Fruit fly (Drosophila melanogaster) whole organism, adult: ENCODE results near the gene CG12746.

Experiments
- CG11617 ChIP-seq: fragments of 200-800 bp; sonication (Bioruptor generic); optimal IDR thresholded peaks from 2 replicates; lab custom pipeline; 2017; ENCODE audit warnings: mild to moderate bottlenecking, missing biosample characterization, missing genetic modification reagents, missing genetic modification characterization
- CG12768 ChIP-seq: fragments of 200-800 bp; sonication (Bioruptor generic); optimal IDR thresholded peaks from 2 replicates; lab custom pipeline; 2017; ENCODE audit warnings: missing biosample characterization, missing genetic modification characterization, mild to moderate bottlenecking, moderate library complexity, missing genetic modification reagents
- CG14711 ChIP-seq: fragments of 200-800 bp; sonication (Bioruptor generic); optimal IDR thresholded peaks from 2 replicates; lab custom pipeline; 2018; ENCODE audit warnings: missing biosample characterization, mild to moderate bottlenecking, missing genetic modification characterization, moderate library complexity
- CG1620 ChIP-seq: fragments of 200-800 bp; sonication (Bioruptor generic); optimal IDR thresholded peaks from 2 replicates; lab custom pipeline; 2016; ENCODE audit warnings: missing biosample characterization, missing genetic modification characterization
- CG33017 ChIP-seq: fragments of 200-800 bp; sonication (Bioruptor generic); optimal IDR thresholded peaks from 2 replicates; lab custom pipeline; 2018; ENCODE audit warnings: missing biosample characterization, mild to moderate bottlenecking, missing genetic modification characterization, moderate library complexity
- CG5204 ChIP-seq: fragments of 200-800 bp; sonication (Bioruptor generic); optimal IDR thresholded peaks from 2 replicates; lab custom pipeline; 2016; ENCODE audit warnings: missing biosample characterization, missing genetic modification characterization
- CG7045 ChIP-seq: fragments of 200-800 bp; sonication (Bioruptor generic); optimal IDR thresholded peaks from 2 replicates; lab custom pipeline; 2017; ENCODE audit warnings: missing biosample characterization, mild to moderate bottlenecking, missing genetic modification characterization
- CG7101 ChIP-seq: fragments of 200-800 bp; sonication (Bioruptor generic); optimal IDR thresholded peaks from 2 replicates; lab custom pipeline; 2018; ENCODE audit warnings: missing biosample characterization, mild to moderate bottlenecking, missing genetic modification characterization, moderate library complexity
- Clk ChIP-seq: fragments of 200-800 bp; sonication (Bioruptor generic); optimal IDR thresholded peaks from 2 replicates; lab custom pipeline; 2017; ENCODE audit warnings: missing biosample characterization, missing genetic modification characterization
- Crg-1 ChIP-seq: fragments of 200-800 bp; sonication (Bioruptor generic); optimal IDR thresholded peaks from 2 replicates; lab custom pipeline; 2016; ENCODE audit warnings: missing biosample characterization, missing genetic modification characterization
- Hr96 ChIP-seq: fragments of 200-800 bp; sonication (Bioruptor generic); optimal IDR thresholded peaks from 2 replicates; lab custom pipeline; 2016; ENCODE audit warnings: missing biosample characterization, missing genetic modification characterization
- Mnt ChIP-seq: fragments of 200-800 bp; sonication (Bioruptor generic); optimal IDR thresholded peaks from 2 replicates; lab custom pipeline; 2016; ENCODE audit warnings: missing biosample characterization, mild to moderate bottlenecking, missing genetic modification characterization
- bab1 ChIP-seq: fragments of 200-800 bp; sonication (Bioruptor generic); optimal IDR thresholded peaks from 3 replicates; lab custom pipeline; 2019; ENCODE audit warnings: missing biosample characterization, mild to moderate bottlenecking, missing genetic modification characterization, moderate library complexity
- cic ChIP-seq: fragments of 200-800 bp; sonication (Bioruptor generic); optimal IDR thresholded peaks from 2 replicates; lab custom pipeline; 2017; ENCODE audit warnings: missing biosample characterization, mild to moderate bottlenecking, missing genetic modification characterization, moderate library complexity
- cnc ChIP-seq, 2 experiments: fragments of >200 bp; optimal IDR thresholded peaks; 2 replicates each; lab custom pipeline; 2017
- kay ChIP-seq: fragments of 200-800 bp; sonication (Bioruptor generic); peaks from one replicate; lab custom pipeline; 2016; ENCODE audit warnings: missing biosample characterization, missing genetic modification characterization, borderline replicate concordance
- ovo ChIP-seq: fragments of 200-800 bp; sonication (Bioruptor generic); optimal IDR thresholded peaks from 2 replicates; lab custom pipeline; 2016; ENCODE audit warnings: missing biosample characterization, missing genetic modification characterization
- pad ChIP-seq: fragments of 200-800 bp; sonication (Bioruptor generic); optimal IDR thresholded peaks from 3 replicates; lab custom pipeline; 2017; ENCODE audit warnings: missing biosample characterization, missing genetic modification characterization, mild to moderate bottlenecking, moderate library complexity, missing genetic modification reagents
- tj ChIP-seq: fragments of 200-800 bp; sonication (Bioruptor generic); optimal IDR thresholded peaks from 3 replicates; lab custom pipeline; 2017; ENCODE audit warnings: missing biosample characterization, mild to moderate bottlenecking, missing genetic modification characterization, moderate library complexity
- toe ChIP-seq: fragments of 200-800 bp; sonication (Bioruptor generic); optimal IDR thresholded peaks from 2 replicates; lab custom pipeline; 2016; ENCODE audit warnings: missing biosample characterization, missing genetic modification characterization

CG12746 gene

dm6 chr3R:5523070-5523637 lies 41.5 kb upstream of the CG12746 start, which contains the start of the genes CG43845 and Nmdar1:
Gene CG43845 (minus strand): TSS chr3R:5523120.
Gene Nmdar1 (minus strand): TSS chr3R:5523328.
- TF ChIP-seq CG5204 (GFP tag; lab: Kevin White, UChicago) = no peak
- no peak for TF ChIP-seq CG11617 (GFP tag; lab: Kevin White, UChicago)
- TF ChIP-seq cic (GFP tag; lab: Kevin White, UChicago) = peak; percentile 3
- no peak for TF ChIP-seq CG1620 (GFP tag; lab: Kevin White, UChicago)

- TF ChIP-seq cnc (optimal IDR thresholded peaks at IDR 0.05; lab: Kevin White, UChicago) (no peak), CG33017 (tag; lab: Kevin White, UChicago) (no peak), tj (GFP tag; lab: Kevin White, UChicago) (no peak), CG1620 (GFP tag; lab: Kevin White, UChicago) (no peak), CG14711 (tag; lab: Kevin White, UChicago) (no peak), kay (no peak), ovo (no peak), pad (GFP tag; lab: Kevin White, UChicago) (no peak), Clk (no peak)
Measured at dm6 chr3R:5524804-5525203, 39.9 kb upstream of the CG12746 start.

- TF ChIP-seq kay (no peak), CG12768 (GFP tag; lab: Kevin White, UChicago) (no peak), ovo (no peak), CG5204 (GFP tag; lab: Kevin White, UChicago) (no peak), Clk (no peak), pad (GFP tag; lab: Kevin White, UChicago) (no peak), CG11617 (GFP tag; lab: Kevin White, UChicago) (no peak), cnc (optimal IDR thresholded peaks at IDR 0.05; lab: Kevin White, UChicago) (no peak), Hr96 (no peak), tj (GFP tag; lab: Kevin White, UChicago) (no peak), CG7101 (tag; lab: Kevin White, UChicago) (no peak), Mnt (GFP tag; lab: Kevin White, UChicago) (no peak), Crg-1 (no peak), CG14711 (tag; lab: Kevin White, UChicago) (no peak), toe (GFP tag; lab: Kevin White, UChicago) (no peak), bab1 (GFP tag; lab: Kevin White, UChicago) (no peak), CG33017 (tag; lab: Kevin White, UChicago) (no peak), CG1620 (GFP tag; lab: Kevin White, UChicago) (no peak)
Measured at dm6 chr3R:5527563-5527962, 37.1 kb upstream of the CG12746 start.

- TF ChIP-seq CG7045 (peak; percentile 56), Hr96 (no peak), CG11617 (GFP tag; lab: Kevin White, UChicago) (peak; percentile 44), Mnt (GFP tag; lab: Kevin White, UChicago) (peak; percentile 65), Clk (no peak), toe (GFP tag; lab: Kevin White, UChicago) (no peak), bab1 (GFP tag; lab: Kevin White, UChicago) (peak; percentile 76), tj (GFP tag; lab: Kevin White, UChicago) (peak; percentile 54), pad (GFP tag; lab: Kevin White, UChicago) (peak; percentile 32), kay (no peak), CG7101 (tag; lab: Kevin White, UChicago) (peak; percentile 50), CG5204 (GFP tag; lab: Kevin White, UChicago) (no peak), Crg-1 (peak; percentile 21), CG1620 (GFP tag; lab: Kevin White, UChicago) (peak; percentile 27), ovo (peak; percentile 38), cic (GFP tag; lab: Kevin White, UChicago) (peak; percentile 70), CG33017 (tag; lab: Kevin White, UChicago) (no peak), CG12768 (GFP tag; lab: Kevin White, UChicago) (peak; percentile 16), cnc (optimal IDR thresholded peaks at IDR 0.05; lab: Kevin White, UChicago) (no peak), CG14711 (tag; lab: Kevin White, UChicago) (peak; percentile 37)
Measured at dm6 chr3R:5547464-5547943, 17.2 kb upstream of the CG12746 start, which contains the start of gene CG2519. Gene CG2519 (minus strand): TSS chr3R:5547775.

- no peak for TF ChIP-seq cic (GFP tag; lab: Kevin White, UChicago)
- peak; percentile 13 for TF ChIP-seq bab1 (GFP tag; lab: Kevin White, UChicago)
Measured at dm6 chr3R:5550452-5550851, 14.2 kb upstream of the CG12746 start.

dm6 chr3R:5551068-5551467 lies 13.6 kb upstream of the CG12746 start, which contains the start of gene mia:
Gene mia (minus strand): TSS chr3R:5551168.
- TF ChIP-seq cnc (optimal IDR thresholded peaks at IDR 0.05; lab: Kevin White, UChicago) = no peak
- TF ChIP-seq bab1 (GFP tag; lab: Kevin White, UChicago) = no peak

- TF ChIP-seq CG1620 (GFP tag; lab: Kevin White, UChicago) (no peak), cnc (optimal IDR thresholded peaks at IDR 0.05; lab: Kevin White, UChicago) (no peak), CG12768 (GFP tag; lab: Kevin White, UChicago) (no peak), Crg-1 (no peak), CG11617 (GFP tag; lab: Kevin White, UChicago) (no peak), CG7101 (tag; lab: Kevin White, UChicago) (no peak), pad (GFP tag; lab: Kevin White, UChicago) (no peak), CG7045 (no peak), toe (GFP tag; lab: Kevin White, UChicago) (no peak), Mnt (GFP tag; lab: Kevin White, UChicago) (no peak), Hr96 (no peak), Clk (no peak)
Measured at dm6 chr3R:5551593-5551992, 13.1 kb upstream of the CG12746 start.
